Fruit fly (Drosophila melanogaster): Measurements from ENCODE around the gene CG17350.
A peak's percentile ranks its signal among the peaks of the same experiment; 100 is the strongest.

- TF ChIP-seq dsf (GFP tag; optimal IDR thresholded peaks at IDR 0.05; ENCODE audit: borderline replicate concordance) (no peak), Mio (GFP tag; optimal IDR thresholded peaks at IDR 0.05) (no peak), fru (GFP tag; optimal IDR thresholded peaks at IDR 0.05) (no peak), psq (GFP tag; optimal IDR thresholded peaks at IDR 0.05) (no peak), sv (GFP tag; optimal IDR thresholded peaks at IDR 0.05) (no peak), usp (GFP tag; optimal IDR thresholded peaks at IDR 0.05) (no peak), OdsH (GFP tag; optimal IDR thresholded peaks at IDR 0.05) (no peak), Abd-B (GFP tag; optimal IDR thresholded peaks at IDR 0.05) (no peak), pan (optimal IDR thresholded peaks at IDR 0.05) (no peak), brk (GFP tag; optimal IDR thresholded peaks at IDR 0.05) (no peak), Myc (optimal IDR thresholded peaks at IDR 0.05) (peak; percentile 89), lola (GFP tag; optimal IDR thresholded peaks at IDR 0.05) (no peak), N (GFP tag; optimal IDR thresholded peaks at IDR 0.05) (no peak), Hnf4 (GFP tag; optimal IDR thresholded peaks at IDR 0.05) (no peak)
These were observed 13.0 kb downstream of the CG17350 start, which contains the start of gene CG31798 for dm6 chr2L:19393703-19394210.

Measured in whole organism, wandering third instar larva.